Fruit fly (Drosophila melanogaster): ENCODE data around the gene CG15034.

CG15034 gene

DNA sequence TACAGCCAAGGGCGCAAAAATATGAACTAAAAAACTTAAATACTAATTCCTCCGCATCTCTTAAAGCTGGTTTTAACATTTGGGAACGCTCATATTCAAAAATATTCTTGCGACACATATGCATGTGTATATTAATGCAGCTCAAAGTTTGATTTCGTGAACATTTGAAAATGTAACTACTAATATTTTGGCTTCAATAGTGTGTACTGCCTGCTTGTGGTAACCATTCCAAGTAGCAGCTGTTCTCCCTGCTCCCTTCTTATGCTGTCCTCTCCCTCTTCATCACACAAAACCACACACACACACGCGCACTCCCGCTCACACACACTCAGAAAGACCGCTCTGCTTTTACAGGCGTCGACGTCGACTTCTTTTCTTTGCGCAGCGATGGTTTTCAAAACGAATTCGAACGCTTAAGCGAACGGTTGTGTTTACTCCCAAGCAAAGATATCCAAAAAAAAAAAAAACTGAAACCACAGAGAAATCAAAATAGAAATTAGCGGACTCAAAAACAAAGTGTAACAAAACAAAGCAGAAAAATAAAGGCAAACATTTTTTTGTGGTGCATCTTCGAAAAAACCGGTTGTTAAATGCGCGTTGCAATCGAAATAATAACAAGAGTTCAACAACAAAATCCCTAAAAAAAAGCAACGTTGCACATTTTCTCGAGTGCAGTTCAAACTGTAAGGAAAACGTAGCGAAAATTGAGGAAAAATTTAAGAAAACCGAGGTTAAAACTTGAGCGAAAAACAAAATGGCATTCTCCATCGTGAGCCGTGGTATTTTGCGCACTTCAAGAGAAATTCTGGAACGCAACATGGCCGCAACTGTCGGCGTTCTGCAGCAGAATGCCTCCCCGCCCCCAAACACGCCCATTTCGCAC, 10.1 kb downstream of the CG15034 start, which contains the start of gene CBP:
Gene CBP, plus strand, starts transcription at position 391 of the 883 bp plus-strand sequence.
- TF ChIP-seq bab1 (GFP tag; optimal IDR thresholded peaks at IDR 0.05) (peak; percentile 69), Hr96 (GFP tag; optimal IDR thresholded peaks at IDR 0.05) (peak; percentile 48), kay (GFP tag; ENCODE audit: borderline replicate concordance) (no peak), CG7101 (tag; optimal IDR thresholded peaks at IDR 0.05) (peak; percentile 60), CG1620 (GFP tag; optimal IDR thresholded peaks at IDR 0.05) (peak; percentile 2), CG14711 (tag; optimal IDR thresholded peaks at IDR 0.05) (peak; percentile 41), cic (GFP tag; optimal IDR thresholded peaks at IDR 0.05) (no peak), CG11617 (GFP tag; optimal IDR thresholded peaks at IDR 0.05) (no peak), tj (GFP tag; optimal IDR thresholded peaks at IDR 0.05) (no peak), CG33017 (tag; optimal IDR thresholded peaks at IDR 0.05) (no peak), CG7045 (GFP tag; optimal IDR thresholded peaks at IDR 0.05) (no peak), Crg-1 (GFP tag; optimal IDR thresholded peaks at IDR 0.05) (no peak)

- TF ChIP-seq Crg-1 (GFP tag; optimal IDR thresholded peaks at IDR 0.05): no peak
- peak; percentile 9 for TF ChIP-seq CG14711 (tag; optimal IDR thresholded peaks at IDR 0.05)
- no peak for TF ChIP-seq CG5204 (GFP tag; optimal IDR thresholded peaks at IDR 0.05)
- no peak for TF ChIP-seq pad (GFP tag; optimal IDR thresholded peaks at IDR 0.05)
- no peak for TF ChIP-seq CG7101 (tag; optimal IDR thresholded peaks at IDR 0.05)
- TF ChIP-seq bab1 (GFP tag; optimal IDR thresholded peaks at IDR 0.05): peak; percentile 61
- TF ChIP-seq CG11617 (GFP tag; optimal IDR thresholded peaks at IDR 0.05): no peak
- no peak for TF ChIP-seq cnc (optimal IDR thresholded peaks at IDR 0.05)
- TF ChIP-seq CG7045 (GFP tag; optimal IDR thresholded peaks at IDR 0.05): no peak
- no peak for TF ChIP-seq tj (GFP tag; optimal IDR thresholded peaks at IDR 0.05)
- no peak for TF ChIP-seq CG33017 (tag; optimal IDR thresholded peaks at IDR 0.05)
- TF ChIP-seq Mnt (GFP tag; optimal IDR thresholded peaks at IDR 0.05): no peak
- no peak for TF ChIP-seq kay (GFP tag; ENCODE audit: borderline replicate concordance)
- no peak for TF ChIP-seq CG1620 (GFP tag; optimal IDR thresholded peaks at IDR 0.05)
These were observed 11.0 kb downstream of the CG15034 start for dm6 chrX:7336121-7336961.

dm6 chrX:7335524-7335991, 11.7 kb downstream of the CG15034 start:
- TF ChIP-seq CG1620 (GFP tag; optimal IDR thresholded peaks at IDR 0.05) (no peak), CG7101 (tag; optimal IDR thresholded peaks at IDR 0.05) (peak; percentile 20)

- TF ChIP-seq Crg-1 (GFP tag; optimal IDR thresholded peaks at IDR 0.05): no peak
- peak; percentile 40 for TF ChIP-seq CG14711 (tag; optimal IDR thresholded peaks at IDR 0.05)
- TF ChIP-seq CG7101 (tag; optimal IDR thresholded peaks at IDR 0.05): peak; percentile 49
- peak; percentile 51 for TF ChIP-seq bab1 (GFP tag; optimal IDR thresholded peaks at IDR 0.05)
- TF ChIP-seq Mnt (GFP tag; optimal IDR thresholded peaks at IDR 0.05): no peak
- TF ChIP-seq cic (GFP tag; optimal IDR thresholded peaks at IDR 0.05): no peak
- TF ChIP-seq CG11617 (GFP tag; optimal IDR thresholded peaks at IDR 0.05): no peak
- no peak for TF ChIP-seq ovo (GFP tag; optimal IDR thresholded peaks at IDR 0.05)
- no peak for TF ChIP-seq pad (GFP tag; optimal IDR thresholded peaks at IDR 0.05)
These were observed 12.5 kb downstream of the CG15034 start for dm6 chrX:7334801-7335176.

dm6 chrX:7333858-7334800, 13.2 kb downstream of the CG15034 start:
- TF ChIP-seq Hr96 (GFP tag; optimal IDR thresholded peaks at IDR 0.05): no peak
- TF ChIP-seq bab1 (GFP tag; optimal IDR thresholded peaks at IDR 0.05): peak; percentile 63

DNA sequence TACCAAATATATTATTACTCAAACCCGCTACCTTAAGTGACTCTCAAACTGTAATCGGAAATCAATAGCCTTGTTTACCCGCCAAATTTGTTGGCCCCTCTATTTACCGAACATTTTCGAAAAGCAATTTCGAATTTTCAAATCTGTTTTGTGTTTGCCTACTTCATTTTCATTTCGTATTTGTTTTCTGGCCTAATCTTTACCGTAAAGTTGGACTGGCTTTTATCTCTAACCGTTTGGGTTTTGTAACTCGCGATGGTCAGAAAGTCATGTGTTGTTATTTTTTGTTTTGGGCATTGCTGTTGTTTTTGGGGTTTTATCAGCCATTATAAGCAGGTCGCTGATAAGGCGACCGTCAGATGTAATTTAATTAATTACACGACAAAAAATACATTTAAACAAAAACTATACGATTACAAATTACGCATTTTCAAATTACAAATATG, 14.0 kb downstream of the CG15034 start:
- TF ChIP-seq CG14711 (tag; optimal IDR thresholded peaks at IDR 0.05) (no peak), toe (GFP tag; optimal IDR thresholded peaks at IDR 0.05) (no peak), CG7045 (GFP tag; optimal IDR thresholded peaks at IDR 0.05) (no peak), kay (GFP tag; ENCODE audit: borderline replicate concordance) (no peak), Mnt (GFP tag; optimal IDR thresholded peaks at IDR 0.05) (no peak), CG12768 (GFP tag; optimal IDR thresholded peaks at IDR 0.05) (no peak), CG5204 (GFP tag; optimal IDR thresholded peaks at IDR 0.05) (no peak), cic (GFP tag; optimal IDR thresholded peaks at IDR 0.05) (no peak), CG33017 (tag; optimal IDR thresholded peaks at IDR 0.05) (no peak), pad (GFP tag; optimal IDR thresholded peaks at IDR 0.05) (no peak), CG7101 (tag; optimal IDR thresholded peaks at IDR 0.05) (no peak), Crg-1 (GFP tag; optimal IDR thresholded peaks at IDR 0.05) (no peak), bab1 (GFP tag; optimal IDR thresholded peaks at IDR 0.05) (no peak), tj (GFP tag; optimal IDR thresholded peaks at IDR 0.05) (no peak)
